Fruit fly (Drosophila melanogaster) whole organism, embryonic: Measurements from ENCODE around the gene CG1532.

Experiments used
- Awh ChIP-seq: fragments of 200-800 bp; sonication (Bioruptor generic); IDR thresholded peaks from 2 replicates; pipeline ENCODE4, ENCODE4 v1.3.6; 2022; ENCODE audit warnings: missing biosample characterization, missing genetic modification characterization
- B-H2 ChIP-seq: fragments of 200-800 bp; sonication (Bioruptor generic); optimal IDR thresholded peaks from 2 replicates; lab custom pipeline; 2018; ENCODE audit warnings: missing biosample characterization, mild to moderate bottlenecking, missing genetic modification characterization
- CG10431 ChIP-seq: fragments of 200-800 bp; sonication (Bioruptor generic); optimal IDR thresholded peaks from 3 replicates; lab custom pipeline; 2018; ENCODE audit warnings: missing biosample characterization, mild to moderate bottlenecking, missing genetic modification characterization
- CG12744 ChIP-seq: fragments of 200-800 bp; sonication (Bioruptor generic); optimal IDR thresholded peaks from 2 replicates; lab custom pipeline; 2016; ENCODE audit warnings: missing biosample characterization, missing genetic modification characterization
- CG12769 ChIP-seq: fragments of 200-800 bp; sonication (Bioruptor generic); optimal IDR thresholded peaks from 2 replicates; lab custom pipeline; 2019; ENCODE audit warnings: missing biosample characterization, mild to moderate bottlenecking, missing genetic modification characterization, moderate library complexity
- CG14441 ChIP-seq: fragments of 200-800 bp; sonication (Bioruptor generic); IDR thresholded peaks from 2 replicates; pipeline ENCODE4 v1.3.6; 2022; ENCODE audit warnings: missing biosample characterization, missing genetic modification characterization
- CG14710 ChIP-seq: fragments of 200-800 bp; sonication (Bioruptor generic); optimal IDR thresholded peaks from 3 replicates; lab custom pipeline; 2019; ENCODE audit warnings: missing biosample characterization, mild to moderate bottlenecking, missing genetic modification characterization, moderate library complexity
- CG16813 ChIP-seq: fragments of 200-800 bp; sonication (Bioruptor generic); IDR thresholded peaks from 3 replicates; pipeline ENCODE4 v1.3.6; 2022; ENCODE audit warnings: missing biosample characterization, missing genetic modification characterization; ENCODE audit not compliant: partially characterized antibody
- CG17361 ChIP-seq: fragments of 200-800 bp; sonication (Bioruptor generic); IDR thresholded peaks from 3 replicates; pipeline ENCODE4 v1.3.6; 2022; ENCODE audit warnings: missing biosample characterization, missing genetic modification characterization
- CG32767 ChIP-seq: fragments of 200-800 bp; sonication (Bioruptor generic); IDR thresholded peaks from 2 replicates; pipeline ENCODE4 v1.3.6; 2022; ENCODE audit warnings: missing biosample characterization, missing genetic modification characterization
- CG3995 ChIP-seq: fragments of 200-800 bp; sonication (Bioruptor generic); optimal IDR thresholded peaks from 3 replicates; lab custom pipeline; 2016; ENCODE audit warnings: missing biosample characterization, missing genetic modification characterization
- CG6791 ChIP-seq: fragments of 200-800 bp; sonication (Bioruptor generic); IDR thresholded peaks from 3 replicates; pipeline ENCODE4 v1.3.6; 2022; ENCODE audit warnings: missing biosample characterization, missing genetic modification characterization; ENCODE audit not compliant: partially characterized antibody
- CG7372 ChIP-seq: fragments of 200-800 bp; sonication (Bioruptor generic); IDR thresholded peaks from 2 replicates; pipeline ENCODE4 v1.3.6; 2022; ENCODE audit warnings: missing biosample characterization, missing genetic modification characterization
- CG8290 ChIP-seq, 3 experiments: fragments of 200-800 bp; sonication (Bioruptor generic); optimal IDR thresholded peaks; 2 replicates each; lab custom pipeline; 2016 to 2019; ENCODE audit warnings: missing biosample characterization in 3 of 3, missing genetic modification characterization in 3 of 3, mild to moderate bottlenecking in 2 of 3, moderate library complexity in 1 of 3
- CG8478 ChIP-seq: fragments of >200 bp; optimal IDR thresholded peaks from 2 replicates; lab custom pipeline; 2018
- D ChIP-seq, 2 experiments: fragments of 200-800 bp in 1 of 2; fragments of >200 bp in 1 of 2; sonication (Bioruptor generic) in 1 of 2; optimal IDR thresholded peaks; 2 replicates in 1 of 2; 3 replicates in 1 of 2; lab custom pipeline; 2017; ENCODE audit warnings: mild to moderate bottlenecking in 1 of 2, missing biosample characterization in 1 of 2, missing genetic modification characterization in 1 of 2, missing genetic modification reagents in 1 of 2
- Dad ChIP-seq: fragments of 200-800 bp; sonication (Bioruptor generic); optimal IDR thresholded peaks from 3 replicates; lab custom pipeline; 2016; ENCODE audit warnings: missing biosample characterization, missing genetic modification characterization
- Elba2 ChIP-seq: fragments of 200-800 bp; sonication (Bioruptor generic); optimal IDR thresholded peaks from 3 replicates; lab custom pipeline; 2016; ENCODE audit warnings: missing biosample characterization, missing genetic modification characterization
- Fer1 ChIP-seq: fragments of 200-800 bp; sonication (Bioruptor generic); optimal IDR thresholded peaks from 2 replicates; lab custom pipeline; 2017; ENCODE audit warnings: missing biosample characterization, mild to moderate bottlenecking, missing genetic modification characterization
- HLH4C ChIP-seq: fragments of 200-800 bp; sonication (Bioruptor generic); IDR thresholded peaks from 3 replicates; pipeline ENCODE4 v1.3.6; 2022; ENCODE audit warnings: missing biosample characterization, missing genetic modification characterization; ENCODE audit not compliant: partially characterized antibody
- HmgD ChIP-seq: fragments of 200-800 bp; sonication (Bioruptor generic); optimal IDR thresholded peaks from 3 replicates; lab custom pipeline; 2016; ENCODE audit warnings: missing biosample characterization, missing genetic modification characterization
- Lpt ChIP-seq: fragments of >200 bp; optimal IDR thresholded peaks from 2 replicates; lab custom pipeline; 2018; ENCODE audit warnings: missing biosample characterization, missing genetic modification characterization
- Poxn ChIP-seq: fragments of 200-800 bp; sonication (Bioruptor generic); IDR thresholded peaks from 2 replicates; pipeline ENCODE4 v1.3.6; 2022; ENCODE audit warnings: missing biosample characterization, missing genetic modification characterization
- ab ChIP-seq: fragments of 200-800 bp; sonication (Bioruptor generic); optimal IDR thresholded peaks from 2 replicates; lab custom pipeline; 2016; ENCODE audit warnings: missing biosample characterization, missing genetic modification characterization
- aop ChIP-seq: fragments of 200-800 bp; sonication (Bioruptor generic); IDR thresholded peaks from 2 replicates; pipeline ENCODE4 v1.3.6; 2022; ENCODE audit warnings: missing biosample characterization, missing genetic modification characterization
- bbx ChIP-seq: fragments of 200-800 bp; sonication (Bioruptor generic); IDR thresholded peaks from 2 replicates; pipeline ENCODE4 v1.3.6; 2022; ENCODE audit warnings: missing biosample characterization, missing genetic modification characterization; ENCODE audit not compliant: partially characterized antibody
- ci ChIP-seq: fragments of 200-800 bp; sonication (Bioruptor generic); IDR thresholded peaks from 3 replicates; pipeline ENCODE4 v1.3.6; 2022; ENCODE audit warnings: missing biosample characterization, missing genetic modification characterization
- da ChIP-seq: fragments of 200-800 bp; sonication (Bioruptor generic); optimal IDR thresholded peaks from 2 replicates; lab custom pipeline; 2016; ENCODE audit warnings: missing biosample characterization, missing genetic modification characterization
- emc ChIP-seq: fragments of 200-800 bp; sonication (Bioruptor generic); optimal IDR thresholded peaks from 2 replicates; lab custom pipeline; 2016; ENCODE audit warnings: missing biosample characterization, missing genetic modification characterization
- fd64A ChIP-seq: fragments of 200-800 bp; sonication (Bioruptor generic); optimal IDR thresholded peaks from 3 replicates; lab custom pipeline; 2018; ENCODE audit warnings: missing biosample characterization, mild to moderate bottlenecking, missing genetic modification characterization
- grn ChIP-seq: fragments of 200-800 bp; sonication (Bioruptor generic); optimal IDR thresholded peaks from 3 replicates; lab custom pipeline; 2017; ENCODE audit warnings: missing biosample characterization, missing genetic modification characterization
- inv ChIP-seq: fragments of 200-800 bp; sonication (Bioruptor generic); IDR thresholded peaks from 2 replicates; pipeline ENCODE4 v1.3.6; 2022; ENCODE audit warnings: missing biosample characterization, missing genetic modification characterization; ENCODE audit not compliant: partially characterized antibody
- lilli ChIP-seq: fragments of 200-800 bp; sonication (Bioruptor generic); optimal IDR thresholded peaks from 3 replicates; lab custom pipeline; 2016; ENCODE audit warnings: missing biosample characterization, missing genetic modification characterization
- lola ChIP-seq, 3 experiments: fragments of >200 bp in 2 of 3; fragments of 200-800 bp in 1 of 3; sonication (Bioruptor generic) in 1 of 3; optimal IDR thresholded peaks; 2 replicates each; lab custom pipeline; 2017 to 2019; ENCODE audit warnings: missing biosample characterization in 3 of 3, missing genetic modification characterization in 3 of 3, mild to moderate bottlenecking in 1 of 3, moderate library complexity in 1 of 3
- mirr ChIP-seq: fragments of 200-800 bp; sonication (Bioruptor generic); optimal IDR thresholded peaks from 3 replicates; lab custom pipeline; 2018; ENCODE audit warnings: missing biosample characterization, mild to moderate bottlenecking, missing genetic modification characterization
- nerfin-2 ChIP-seq: fragments of 200-800 bp; sonication (Bioruptor generic); IDR thresholded peaks from 2 replicates; pipeline ENCODE4 v1.3.6; 2022; ENCODE audit warnings: missing biosample characterization, missing genetic modification characterization; ENCODE audit not compliant: partially characterized antibody
- nom ChIP-seq: fragments of 200-800 bp; sonication (Bioruptor generic); optimal IDR thresholded peaks from 2 replicates; lab custom pipeline; 2017; ENCODE audit warnings: missing biosample characterization, missing genetic modification characterization, mild to moderate bottlenecking, moderate library complexity, missing genetic modification reagents
- otp ChIP-seq: fragments of 200-800 bp; sonication (Bioruptor generic); IDR thresholded peaks from 3 replicates; pipeline ENCODE4, ENCODE4 v1.3.6; 2022; ENCODE audit warnings: missing biosample characterization, missing genetic modification characterization
- pho ChIP-seq: fragments of 200-800 bp; sonication (Bioruptor generic); optimal IDR thresholded peaks from 2 replicates; lab custom pipeline; 2016; ENCODE audit warnings: missing biosample characterization, missing genetic modification characterization
- ranshi ChIP-seq: fragments of 200-800 bp; sonication (Bioruptor generic); IDR thresholded peaks from 2 replicates; pipeline ENCODE4 v1.3.6; 2022; ENCODE audit warnings: missing biosample characterization, missing genetic modification characterization
- row ChIP-seq: fragments of 200-800 bp; sonication (Bioruptor generic); IDR thresholded peaks from 3 replicates; pipeline ENCODE4 v1.3.6; 2022; ENCODE audit warnings: missing biosample characterization, missing genetic modification characterization
- sc ChIP-seq, 3 experiments: fragments of >200 bp in 2 of 3; fragments of 200-800 bp in 1 of 3; sonication (Bioruptor generic) in 1 of 3; optimal IDR thresholded peaks; 2 replicates in 2 of 3; 3 replicates in 1 of 3; lab custom pipeline; 2017; ENCODE audit warnings: mild to moderate bottlenecking in 1 of 3, missing biosample characterization in 1 of 3, missing genetic modification characterization in 1 of 3, missing genetic modification reagents in 1 of 3
- sd ChIP-seq: fragments of 200-800 bp; sonication (Bioruptor generic); optimal IDR thresholded peaks from 3 replicates; lab custom pipeline; 2018; ENCODE audit warnings: missing biosample characterization, mild to moderate bottlenecking, missing genetic modification characterization, moderate library complexity
- seq ChIP-seq: fragments of 200-800 bp; sonication (Bioruptor generic); IDR thresholded peaks from 2 replicates; pipeline ENCODE4 v1.3.6; 2022; ENCODE audit warnings: missing biosample characterization, missing genetic modification characterization
- sim ChIP-seq: fragments of 200-800 bp; sonication (Bioruptor generic); IDR thresholded peaks from 2 replicates; pipeline ENCODE4 v1.3.6; 2022; ENCODE audit warnings: missing biosample characterization, missing genetic modification characterization
- tll ChIP-seq, 2 experiments: fragments of 200-800 bp in 1 of 2; fragments of >200 bp in 1 of 2; sonication (Bioruptor generic) in 1 of 2; optimal IDR thresholded peaks; 2 replicates each; lab custom pipeline; 2017 to 2019; ENCODE audit warnings: missing biosample characterization in 2 of 2, missing genetic modification characterization in 2 of 2, mild to moderate bottlenecking in 1 of 2, moderate library complexity in 1 of 2
- wor ChIP-seq: fragments of 200-800 bp; sonication (Bioruptor generic); IDR thresholded peaks from 2 replicates; pipeline ENCODE4 v1.3.6; 2022; ENCODE audit warnings: missing biosample characterization, missing genetic modification characterization
- zen ChIP-seq: fragments of 200-800 bp; sonication (Bioruptor generic); optimal IDR thresholded peaks from 3 replicates; lab custom pipeline; 2018; ENCODE audit warnings: missing biosample characterization, mild to moderate bottlenecking, missing genetic modification characterization, moderate library complexity

The CG1532 gene

DNA sequence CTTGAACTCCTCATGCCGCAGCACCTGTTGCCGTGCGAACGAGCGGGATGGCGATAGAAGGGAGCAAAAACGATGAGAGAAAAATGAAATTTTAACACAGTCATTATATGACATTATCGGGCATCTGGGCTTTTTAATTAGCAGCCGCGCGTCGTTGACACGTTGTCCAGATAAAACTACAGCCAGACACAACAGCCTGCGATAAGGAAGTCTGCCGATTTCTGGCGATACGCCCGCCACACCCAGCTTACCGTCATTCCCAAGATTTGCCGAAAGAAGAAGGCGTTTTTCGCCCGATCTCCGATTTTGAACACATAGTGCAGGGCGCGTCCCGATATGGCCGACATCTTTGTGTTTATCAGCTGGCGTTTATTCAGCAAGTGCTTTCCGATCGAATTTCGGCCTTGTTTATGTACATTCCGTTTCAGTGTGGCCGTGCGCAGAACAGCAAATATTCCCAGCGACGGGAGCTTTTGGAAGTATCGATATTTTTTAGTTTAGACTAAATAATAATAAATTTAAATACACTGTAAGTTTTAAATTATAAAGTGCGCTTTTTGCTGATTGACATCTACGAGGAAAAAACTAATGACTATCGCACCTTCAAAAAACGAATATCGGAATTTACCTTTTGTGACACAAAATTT lies at the start of gene CG1532 (continued):
- TF ChIP-seq CG16813 (peak; percentile 41; the same call in 1 of the 3 replicates), ranshi (GFP tag; lab: Robert Waterston, UW) (no peak), CG17361 (no peak), HmgD (no peak), CG8478 (lab: Kevin White, UChicago) (no peak), tll (GFP tag; optimal IDR thresholded peaks at IDR 0.05; lab: Kevin White, UChicago) (no peak), inv (GFP tag; lab: Robert Waterston, UW) (peak; percentile 49; the same call in 1 of the 2 replicates), Awh (GFP tag; lab: Robert Waterston, UW) (0 out of 2 replicates have a peak, but pooled peaks have one; percentile 9), bbx (GFP tag; lab: Robert Waterston, UW) (peak; percentile 53), CG8290 (GFP tag; optimal IDR thresholded peaks at IDR 0.05; lab: Kevin White, UChicago) (peak; percentile 2), CG8290 (tag; optimal IDR thresholded peaks at IDR 0.05; lab: Kevin White, UChicago) (peak in 1 of 2 experiments; percentile 48), Elba2 (GFP tag; lab: Kevin White, UChicago) (no peak), Fer1 (GFP tag; lab: Kevin White, UChicago) (peak; percentile 24), zen (no peak), seq (GFP tag; lab: Robert Waterston, UW) (no peak), grn (GFP tag; lab: Kevin White, UChicago) (peak; percentile 80), nerfin-2 (GFP tag; lab: Robert Waterston, UW) (0 out of 2 replicates have a peak, but pooled peaks have one; percentile 13), Dad (GFP tag; lab: Kevin White, UChicago) (no peak), CG3995 (GFP tag; lab: Kevin White, UChicago) (no peak), sim (no peak), Poxn (no peak), row (GFP tag; lab: Robert Waterston, UW) (peak; percentile 48; the same call in 2 of the 3 replicates), CG14710 (peak; percentile 24), sd (tag; lab: Kevin White, UChicago) (no peak), CG32767 (GFP tag; lab: Robert Waterston, UW) (no peak), pho (GFP tag; lab: Kevin White, UChicago) (no peak), sc (optimal IDR thresholded peaks at IDR 0.05; lab: Kevin White, UChicago) (no peak), sc (GFP tag; optimal IDR thresholded peaks at IDR 0.05; lab: Kevin White, UChicago) (no peak), D (optimal IDR thresholded peaks at IDR 0.05; lab: Kevin White, UChicago) (no peak), D (GFP tag; optimal IDR thresholded peaks at IDR 0.05; lab: Kevin White, UChicago) (no peak), lola (GFP tag; optimal IDR thresholded peaks at IDR 0.05; lab: Kevin White, UChicago) (no peak), emc (GFP tag; lab: Kevin White, UChicago) (no peak), CG7372 (GFP tag; lab: Robert Waterston, UW) (no peak), mirr (GFP tag; lab: Kevin White, UChicago) (peak; percentile 64), CG6791 (GFP tag; lab: Robert Waterston, UW) (peak; percentile 58; the same call in 1 of the 3 replicates), aop (no peak), fd64A (GFP tag; lab: Kevin White, UChicago) (no peak), B-H2 (GFP tag; lab: Kevin White, UChicago) (no peak), CG14441 (GFP tag; lab: Robert Waterston, UW) (no peak), da (GFP tag; lab: Kevin White, UChicago) (no peak), otp (no peak), CG12769 (tag; lab: Kevin White, UChicago) (peak; percentile 29), wor (GFP tag; lab: Robert Waterston, UW) (no peak), HLH4C (GFP tag; lab: Robert Waterston, UW) (peak; percentile 41; the same call in 1 of the 3 replicates), Lpt (GFP tag; lab: Kevin White, UChicago) (no peak), nom (GFP tag; lab: Kevin White, UChicago) (no peak), ab (no peak), CG12744 (GFP tag; lab: Kevin White, UChicago) (no peak), lilli (GFP tag; lab: Kevin White, UChicago) (no peak), ci (no peak), CG10431 (GFP tag; lab: Kevin White, UChicago) (no peak)
